Fruit fly (Drosophila melanogaster) whole organism, embryonic: Measurements from ENCODE around the gene CG10959.

Source experiments
- ATbp ChIP-seq: fragments of 200-800 bp; sonication (Bioruptor generic); optimal IDR thresholded peaks from 2 replicates; lab custom pipeline; 2017; ENCODE audit warnings: missing biosample characterization, mild to moderate bottlenecking, missing genetic modification characterization, missing genetic modification reagents
- Awh ChIP-seq: fragments of 200-800 bp; sonication (Bioruptor generic); IDR thresholded peaks from 2 replicates; pipeline ENCODE4, ENCODE4 v1.3.6; 2022; ENCODE audit warnings: missing biosample characterization, missing genetic modification characterization
- CG10267 ChIP-seq: fragments of 200-800 bp; sonication (Bioruptor generic); optimal IDR thresholded peaks from 2 replicates; lab custom pipeline; 2018; ENCODE audit warnings: missing biosample characterization, mild to moderate bottlenecking, missing genetic modification characterization, moderate library complexity
- CG10979 ChIP-seq: fragments of 200-800 bp; sonication (Bioruptor generic); optimal IDR thresholded peaks from 2 replicates; lab custom pipeline; 2018; ENCODE audit warnings: missing biosample characterization, mild to moderate bottlenecking, missing genetic modification characterization, moderate library complexity
- CG12104 ChIP-seq: fragments of 200-800 bp; sonication (Bioruptor generic); optimal IDR thresholded peaks from 3 replicates; lab custom pipeline; 2016; ENCODE audit warnings: missing biosample characterization, missing genetic modification characterization
- CG12391 ChIP-seq: fragments of 200-800 bp; sonication (Bioruptor generic); optimal IDR thresholded peaks from 3 replicates; lab custom pipeline; 2018; ENCODE audit warnings: missing biosample characterization, mild to moderate bottlenecking, missing genetic modification characterization, moderate library complexity
- CG12942 ChIP-seq: fragments of 200-800 bp; sonication (Bioruptor generic); optimal IDR thresholded peaks from 3 replicates; lab custom pipeline; 2016; ENCODE audit warnings: missing biosample characterization, missing genetic modification characterization
- CG13424 ChIP-seq: fragments of 200-800 bp; sonication (Bioruptor generic); optimal IDR thresholded peaks from 2 replicates; lab custom pipeline; 2019; ENCODE audit warnings: missing biosample characterization, mild to moderate bottlenecking, missing genetic modification characterization, moderate library complexity
- CG15269 ChIP-seq: fragments of 200-800 bp; sonication (Bioruptor generic); optimal IDR thresholded peaks from 2 replicates; lab custom pipeline; 2018; ENCODE audit warnings: missing biosample characterization, mild to moderate bottlenecking, missing genetic modification characterization, moderate library complexity
- CG15601 ChIP-seq: fragments of 200-800 bp; sonication (Bioruptor generic); optimal IDR thresholded peaks from 3 replicates; lab custom pipeline; 2019; ENCODE audit warnings: missing biosample characterization, mild to moderate bottlenecking, missing genetic modification characterization, moderate library complexity
- CG1602 ChIP-seq: fragments of 200-800 bp; sonication (Bioruptor generic); optimal IDR thresholded peaks from 3 replicates; lab custom pipeline; 2016; ENCODE audit warnings: missing biosample characterization, missing genetic modification characterization
- CG1647 ChIP-seq: fragments of 200-800 bp; sonication (Bioruptor generic); optimal IDR thresholded peaks from 3 replicates; lab custom pipeline; 2016; ENCODE audit warnings: missing biosample characterization, missing genetic modification characterization
- CG17186 ChIP-seq: fragments of 200-800 bp; sonication (Bioruptor generic); optimal IDR thresholded peaks from 3 replicates; lab custom pipeline; 2017; ENCODE audit warnings: missing biosample characterization, missing genetic modification reagents, missing genetic modification characterization
- CG17361 ChIP-seq: fragments of 200-800 bp; sonication (Bioruptor generic); IDR thresholded peaks from 3 replicates; pipeline ENCODE4 v1.3.6; 2022; ENCODE audit warnings: missing biosample characterization, missing genetic modification characterization
- CG31441 ChIP-seq: fragments of 200-800 bp; sonication (Bioruptor generic); IDR thresholded peaks from 2 replicates; pipeline ENCODE4 v1.3.6; 2022; ENCODE audit warnings: missing biosample characterization, missing genetic modification characterization
- CG32532 ChIP-seq: fragments of 200-800 bp; sonication (Bioruptor generic); IDR thresholded peaks from 2 replicates; pipeline ENCODE4 v1.3.6; 2022; ENCODE audit warnings: missing biosample characterization, missing genetic modification characterization
- CG3281 ChIP-seq: fragments of 200-800 bp; sonication (Bioruptor generic); optimal IDR thresholded peaks from 3 replicates; lab custom pipeline; 2017; ENCODE audit warnings: missing biosample characterization, mild to moderate bottlenecking, missing genetic modification characterization
- CG42726 ChIP-seq: fragments of 200-800 bp; sonication (Bioruptor generic); IDR thresholded peaks from 2 replicates; pipeline ENCODE4 v1.3.6; 2022; ENCODE audit warnings: missing biosample characterization, missing genetic modification characterization; ENCODE audit not compliant: partially characterized antibody
- CG4424 ChIP-seq: fragments of 200-800 bp; sonication (Bioruptor generic); optimal IDR thresholded peaks from 3 replicates; lab custom pipeline; 2016; ENCODE audit warnings: missing biosample characterization, missing genetic modification characterization
- CG4820 ChIP-seq: fragments of 200-800 bp; sonication (Bioruptor generic); optimal IDR thresholded peaks from 3 replicates; lab custom pipeline; 2016; ENCODE audit warnings: missing biosample characterization, missing genetic modification characterization
- CG5953 ChIP-seq: fragments of 200-800 bp; sonication (Bioruptor generic); IDR thresholded peaks from 2 replicates; pipeline ENCODE4 v1.3.6; 2022; ENCODE audit warnings: missing biosample characterization, missing genetic modification characterization
- CG7271 ChIP-seq: fragments of 200-800 bp; sonication (Bioruptor generic); optimal IDR thresholded peaks from 2 replicates; lab custom pipeline; 2018; ENCODE audit warnings: missing biosample characterization, mild to moderate bottlenecking, missing genetic modification characterization, moderate library complexity
- CG7357 ChIP-seq: fragments of 200-800 bp; sonication (Bioruptor generic); IDR thresholded peaks from 3 replicates; pipeline ENCODE4 v1.3.6; 2022; ENCODE audit warnings: missing biosample characterization, missing genetic modification characterization
- CG7786 ChIP-seq: fragments of 200-800 bp; sonication (Bioruptor generic); optimal IDR thresholded peaks from 2 replicates; lab custom pipeline; 2016; ENCODE audit warnings: missing biosample characterization, missing genetic modification characterization
- CG7839 ChIP-seq: fragments of 200-800 bp; sonication (Bioruptor generic); optimal IDR thresholded peaks from 3 replicates; lab custom pipeline; 2018; ENCODE audit warnings: missing biosample characterization, mild to moderate bottlenecking, missing genetic modification characterization, moderate library complexity
- CG8388 ChIP-seq: fragments of 200-800 bp; sonication (Bioruptor generic); optimal IDR thresholded peaks from 2 replicates; lab custom pipeline; 2019; ENCODE audit warnings: missing biosample characterization, mild to moderate bottlenecking, missing genetic modification characterization, moderate library complexity
- CG9727 ChIP-seq: fragments of 200-800 bp; sonication (Bioruptor generic); optimal IDR thresholded peaks from 3 replicates; lab custom pipeline; 2017; ENCODE audit warnings: missing biosample characterization, mild to moderate bottlenecking, missing genetic modification characterization
- CG9876 ChIP-seq: fragments of 200-800 bp; sonication (Bioruptor generic); optimal IDR thresholded peaks from 2 replicates; lab custom pipeline; 2016; ENCODE audit warnings: missing biosample characterization, missing genetic modification characterization
- CG9932 ChIP-seq: fragments of 200-800 bp; sonication (Bioruptor generic); IDR thresholded peaks from 2 replicates; pipeline ENCODE4 v1.3.6; 2022; ENCODE audit warnings: missing biosample characterization, missing genetic modification characterization
- Camta ChIP-seq: fragments of 200-800 bp; sonication (Bioruptor generic); optimal IDR thresholded peaks from 2 replicates; lab custom pipeline; 2016; ENCODE audit warnings: missing biosample characterization, missing genetic modification characterization
- Ets65A ChIP-seq: fragments of 200-800 bp; sonication (Bioruptor generic); peaks from one replicate; lab custom pipeline; 2016; ENCODE audit warnings: missing biosample characterization, missing genetic modification characterization
- HLH54F ChIP-seq: fragments of 200-800 bp; sonication (Bioruptor generic); optimal IDR thresholded peaks from 3 replicates; lab custom pipeline; 2016; ENCODE audit warnings: missing biosample characterization, missing genetic modification characterization
- HmgZ ChIP-seq: fragments of 200-800 bp; sonication (Bioruptor generic); optimal IDR thresholded peaks from 2 replicates; lab custom pipeline; 2018; ENCODE audit warnings: missing biosample characterization, mild to moderate bottlenecking, missing genetic modification characterization
- Hmr ChIP-seq: fragments of 200-800 bp; sonication (Bioruptor generic); optimal IDR thresholded peaks from 3 replicates; lab custom pipeline; 2017; ENCODE audit warnings: mild to moderate bottlenecking, missing biosample characterization, missing genetic modification reagents, missing genetic modification characterization
- NK7.1 ChIP-seq: fragments of 200-800 bp; sonication (Bioruptor generic); optimal IDR thresholded peaks from 3 replicates; lab custom pipeline; 2016; ENCODE audit warnings: missing biosample characterization, missing genetic modification characterization
- NfI ChIP-seq: fragments of 200-800 bp; sonication (Bioruptor generic); optimal IDR thresholded peaks from 3 replicates; lab custom pipeline; 2018; ENCODE audit warnings: missing biosample characterization, mild to moderate bottlenecking, missing genetic modification characterization, moderate library complexity
- Optix ChIP-seq: fragments of 200-800 bp; sonication (Bioruptor generic); IDR thresholded peaks from 3 replicates; pipeline ENCODE4 v1.3.6; 2022; ENCODE audit warnings: missing biosample characterization, missing genetic modification characterization
- bcd ChIP-seq: fragments of 200-800 bp; sonication (Bioruptor generic); optimal IDR thresholded peaks from 2 replicates; lab custom pipeline; 2017; ENCODE audit warnings: missing biosample characterization, mild to moderate bottlenecking, missing genetic modification characterization
- cato ChIP-seq: fragments of 200-800 bp; sonication (Bioruptor generic); optimal IDR thresholded peaks from 2 replicates; lab custom pipeline; 2016; ENCODE audit warnings: missing biosample characterization, missing genetic modification characterization, borderline replicate concordance
- cwo ChIP-seq: fragments of 200-800 bp; sonication (Bioruptor generic); optimal IDR thresholded peaks from 3 replicates; lab custom pipeline; 2017; ENCODE audit warnings: missing biosample characterization, missing genetic modification characterization, mild to moderate bottlenecking, moderate library complexity, missing genetic modification reagents
- dati ChIP-seq: fragments of 200-800 bp; sonication (Bioruptor generic); IDR thresholded peaks from 2 replicates; pipeline ENCODE4 v1.3.6; 2022; ENCODE audit warnings: missing biosample characterization, missing genetic modification characterization
- gcm ChIP-seq: fragments of 200-800 bp; sonication (Bioruptor generic); optimal IDR thresholded peaks from 2 replicates; lab custom pipeline; 2019; ENCODE audit warnings: missing biosample characterization, mild to moderate bottlenecking, missing genetic modification characterization, moderate library complexity
- gem ChIP-seq: fragments of 200-800 bp; sonication (Bioruptor generic); optimal IDR thresholded peaks from 2 replicates; lab custom pipeline; 2019; ENCODE audit warnings: missing biosample characterization, mild to moderate bottlenecking, missing genetic modification characterization, moderate library complexity
- knrl ChIP-seq: fragments of 200-800 bp; sonication (Bioruptor generic); IDR thresholded peaks from 3 replicates; pipeline ENCODE4 v1.3.6; 2022; ENCODE audit warnings: missing biosample characterization, missing genetic modification characterization; ENCODE audit not compliant: partially characterized antibody
- lmd ChIP-seq: fragments of 200-800 bp; sonication (Bioruptor generic); IDR thresholded peaks from 2 replicates; pipeline ENCODE4 v1.3.6; 2022; ENCODE audit warnings: missing biosample characterization, missing genetic modification characterization
- oc ChIP-seq: fragments of 200-800 bp; sonication (Bioruptor generic); optimal IDR thresholded peaks from 2 replicates; lab custom pipeline; 2018; ENCODE audit warnings: missing biosample characterization, mild to moderate bottlenecking, missing genetic modification characterization, moderate library complexity
- onecut ChIP-seq: fragments of 200-800 bp; sonication (Bioruptor generic); IDR thresholded peaks from 2 replicates; pipeline ENCODE4 v1.3.6; 2022; ENCODE audit warnings: missing biosample characterization, missing genetic modification characterization
- seq ChIP-seq: fragments of 200-800 bp; sonication (Bioruptor generic); IDR thresholded peaks from 2 replicates; pipeline ENCODE4 v1.3.6; 2022; ENCODE audit warnings: missing biosample characterization, missing genetic modification characterization
- sisA ChIP-seq: fragments of 200-800 bp; sonication (Bioruptor generic); IDR thresholded peaks from 2 replicates; pipeline ENCODE4 v1.3.6; 2022; ENCODE audit warnings: missing biosample characterization, missing genetic modification characterization
- tgo ChIP-seq: fragments of 200-800 bp; sonication (Bioruptor generic); IDR thresholded peaks from 3 replicates; pipeline ENCODE4 v1.3.6; 2022; ENCODE audit warnings: missing biosample characterization, missing genetic modification characterization

Gene CG10959

dm6 chrX:8125224-8125649 lies 23.3 kb upstream of the CG10959 start (continued):
- TF ChIP-seq CG5953 (GFP tag; lab: Robert Waterston, UW) (0 out of 2 replicates have a peak, but pooled peaks have one; percentile 31), CG12104 (GFP tag; lab: Kevin White, UChicago) (peak; percentile 27), CG12942 (GFP tag; lab: Kevin White, UChicago) (peak; percentile 41), gem (peak; percentile 75), Camta (GFP tag; lab: Kevin White, UChicago) (no peak), bcd (GFP tag; lab: Kevin White, UChicago) (peak; percentile 50), CG32532 (GFP tag; lab: Robert Waterston, UW) (0 out of 2 replicates have a peak, but pooled peaks have one; percentile 17), tgo (peak; percentile 36; the same call in 2 of the 3 replicates), CG8388 (peak; percentile 62), CG15601 (peak; percentile 38), oc (tag; lab: Kevin White, UChicago) (peak; percentile 45), Optix (GFP tag; lab: Robert Waterston, UW) (0 out of 3 replicates have a peak, but pooled peaks have one; percentile 41), lmd (GFP tag; lab: Robert Waterston, UW) (peak; percentile 45; the same call in 1 of the 2 replicates), Hmr (peak; percentile 3), CG9876 (GFP tag; lab: Kevin White, UChicago) (no peak), CG4424 (GFP tag; lab: Kevin White, UChicago) (peak; percentile 63), CG7357 (GFP tag; lab: Robert Waterston, UW) (0 out of 3 replicates have a peak, but pooled peaks have one; percentile 29), knrl (GFP tag; lab: Robert Waterston, UW) (no peak), HmgZ (tag; lab: Kevin White, UChicago) (no peak), CG10267 (tag; lab: Kevin White, UChicago) (peak; percentile 46), cato (peak; percentile 9), Awh (GFP tag; lab: Robert Waterston, UW) (0 out of 2 replicates have a peak, but pooled peaks have one; percentile 32), CG10979 (tag; lab: Kevin White, UChicago) (peak; percentile 69), onecut (GFP tag; lab: Robert Waterston, UW) (0 out of 2 replicates have a peak, but pooled peaks have one; percentile 18), CG17361 (GFP tag; lab: Robert Waterston, UW) (peak; percentile 81; the same call in 2 of the 3 replicates), CG3281 (peak; percentile 15), CG42726 (no peak), gcm (peak; percentile 34), NfI (GFP tag; lab: Kevin White, UChicago) (peak; percentile 8), CG9727 (GFP tag; lab: Kevin White, UChicago) (peak; percentile 53), ATbp (GFP tag; lab: Kevin White, UChicago) (peak; percentile 53), CG7786 (no peak), CG15269 (peak; percentile 45), CG13424 (tag; lab: Kevin White, UChicago) (peak; percentile 69), sisA (GFP tag; lab: Robert Waterston, UW) (peak; percentile 24; the same call in 1 of the 2 replicates), CG17186 (GFP tag; lab: Kevin White, UChicago) (no peak), Ets65A (GFP tag; lab: Kevin White, UChicago) (peak; percentile 65), NK7.1 (GFP tag; lab: Kevin White, UChicago) (no peak), CG9932 (GFP tag; lab: Robert Waterston, UW) (no peak), CG7271 (no peak), cwo (GFP tag; lab: Kevin White, UChicago) (peak; percentile 4), CG31441 (GFP tag; lab: Robert Waterston, UW) (peak; percentile 79), CG1647 (GFP tag; lab: Kevin White, UChicago) (no peak), HLH54F (GFP tag; lab: Kevin White, UChicago) (no peak), CG12391 (tag; lab: Kevin White, UChicago) (peak; percentile 49), seq (GFP tag; lab: Robert Waterston, UW) (no peak), CG4820 (GFP tag; lab: Kevin White, UChicago) (peak; percentile 24), CG7839 (tag; lab: Kevin White, UChicago) (peak; percentile 62), CG1602 (GFP tag; lab: Kevin White, UChicago) (peak; percentile 18), dati (GFP tag; lab: Robert Waterston, UW) (no peak)
